Worm (Caenorhabditis elegans) whole organism, midembryonic: Measurements from ENCODE around the gene F48G7.10.

Source experiments
- T22C8.4 ChIP-seq: fragments of 200-800 bp; sonication (Bioruptor generic); IDR thresholded peaks from 2 replicates; pipeline ENCODE4 v1.3.6; 2022; ENCODE audit warnings: missing genetic modification characterization, missing compliant biosample characterization
- cog-1 ChIP-seq: sonication (generic microtip); optimal IDR thresholded peaks from 2 replicates; lab custom pipeline; 2016; ENCODE audit warnings: missing genetic modification characterization, missing compliant biosample characterization
- flt-1 ChIP-seq: fragments of 200-800 bp; sonication (Bioruptor generic); IDR thresholded peaks from 2 replicates; pipeline ENCODE4 v1.3.6; 2022; ENCODE audit warnings: missing genetic modification characterization, missing compliant biosample characterization
- klf-2 ChIP-seq: fragments of 200-800 bp; sonication (Bioruptor generic); conservative IDR thresholded peaks from 2 replicates; pipeline ENCODE4 v1.3.6; 2022; ENCODE audit warnings: missing genetic modification reagents, missing genetic modification characterization, missing compliant biosample characterization
- med-1 ChIP-seq: sonication (generic microtip); optimal IDR thresholded peaks from 2 replicates; lab custom pipeline; 2017; ENCODE audit warnings: missing genetic modification characterization, mild to moderate bottlenecking, missing compliant biosample characterization, antibody characterized with exemption, missing genetic modification reagents; ENCODE audit not compliant: insufficient read depth
- ref-1 ChIP-seq: fragments of 200-800 bp; sonication (Bioruptor generic); conservative IDR thresholded peaks from 2 replicates; pipeline ENCODE4 v1.3.6; 2022; ENCODE audit warnings: missing genetic modification reagents, missing genetic modification characterization, missing compliant biosample characterization
- tab-1 ChIP-seq: fragments of 200-800 bp; sonication (Bioruptor generic); IDR thresholded peaks from 2 replicates; pipeline ENCODE4 v1.3.6; 2022; ENCODE audit warnings: missing genetic modification characterization, missing compliant biosample characterization
- ztf-23 ChIP-seq: fragments of 200-800 bp; sonication (Bioruptor generic); IDR thresholded peaks from 2 replicates; pipeline ENCODE4 v1.3.6; 2022; ENCODE audit warnings: missing genetic modification reagents, missing genetic modification characterization, missing compliant biosample characterization
- ztf-29 ChIP-seq: fragments of 200-800 bp; sonication (Bioruptor generic); IDR thresholded peaks from 2 replicates; pipeline ENCODE4 v1.3.6; 2022; ENCODE audit warnings: missing genetic modification reagents, missing genetic modification characterization, missing compliant biosample characterization

F48G7.10 gene

ce11 chrV:620987-621386 is 13.8 kb downstream of the F48G7.10 start:
- TF ChIP-seq ztf-23 (GFP tag; lab: Robert Waterston, UW) (no peak), klf-2 (no peak), cog-1 (tag; lab: Kevin White, UChicago) (no peak), ref-1 (no peak), T22C8.4 (GFP tag; lab: Robert Waterston, UW) (no peak), ztf-29 (no peak)

- TF ChIP-seq cog-1 (tag; lab: Kevin White, UChicago), result peak; percentile 24
- TF ChIP-seq ref-1, result no peak
These were observed 15.7 kb downstream of the F48G7.10 start, which contains the start of gene F48G7.4 for ce11 chrV:619054-619453. TSS of gene F48G7.4 (plus strand) at chrV:619453.

- TF ChIP-seq flt-1 (no peak), med-1 (GFP tag; lab: Kevin White, UChicago) (no peak), ref-1 (no peak), klf-2 (no peak), tab-1 (GFP tag; lab: Robert Waterston, UW) (no peak), ztf-23 (GFP tag; lab: Robert Waterston, UW) (no peak), cog-1 (tag; lab: Kevin White, UChicago) (no peak), ztf-29 (no peak), T22C8.4 (GFP tag; lab: Robert Waterston, UW) (no peak)
These were observed 16.8 kb downstream of the F48G7.10 start for ce11 chrV:617917-618316.

ce11 chrV:615275-615674 is 19.5 kb downstream of the F48G7.10 start, which contains the start of gene F48G7.13:
TSS of gene F48G7.13 (plus strand) at chrV:615575.
- TF ChIP-seq med-1 (GFP tag; lab: Kevin White, UChicago), result no peak
- TF ChIP-seq ztf-23 (GFP tag; lab: Robert Waterston, UW), result no peak
- TF ChIP-seq tab-1 (GFP tag; lab: Robert Waterston, UW), result no peak
- TF ChIP-seq T22C8.4 (GFP tag; lab: Robert Waterston, UW), result no peak
- TF ChIP-seq flt-1, result no peak
- no peak for TF ChIP-seq cog-1 (tag; lab: Kevin White, UChicago)
- TF ChIP-seq ref-1, result no peak
- TF ChIP-seq klf-2, result no peak
- TF ChIP-seq ztf-29, result no peak

ce11 chrV:610217-610616 is 24.5 kb downstream of the F48G7.10 start, which contains the start of gene nhr-90:
TSS of gene nhr-90 (plus strand) at chrV:610512.
- TF ChIP-seq klf-2 (no peak), tab-1 (GFP tag; lab: Robert Waterston, UW) (no peak), T22C8.4 (GFP tag; lab: Robert Waterston, UW) (no peak), ref-1 (no peak)

- TF ChIP-seq T22C8.4 (GFP tag; lab: Robert Waterston, UW), result no peak
- no peak for TF ChIP-seq cog-1 (tag; lab: Kevin White, UChicago)
- no peak for TF ChIP-seq klf-2
- TF ChIP-seq flt-1, result no peak
- TF ChIP-seq ref-1, result no peak
- no peak for TF ChIP-seq ztf-23 (GFP tag; lab: Robert Waterston, UW)
- no peak for TF ChIP-seq med-1 (GFP tag; lab: Kevin White, UChicago)
- TF ChIP-seq ztf-29, result no peak
- TF ChIP-seq tab-1 (GFP tag; lab: Robert Waterston, UW), result no peak
These were observed 25.1 kb downstream of the F48G7.10 start, which contains the start of gene srlf-36 for ce11 chrV:609671-610070. TSS of gene srlf-36 (minus strand) at chrV:609771.

- TF ChIP-seq klf-2 (no peak), T22C8.4 (GFP tag; lab: Robert Waterston, UW) (no peak), flt-1 (no peak), ref-1 (no peak), tab-1 (GFP tag; lab: Robert Waterston, UW) (no peak), ztf-29 (no peak), med-1 (GFP tag; lab: Kevin White, UChicago) (no peak), cog-1 (tag; lab: Kevin White, UChicago) (no peak), ztf-23 (GFP tag; lab: Robert Waterston, UW) (no peak)
These were observed 25.9 kb downstream of the F48G7.10 start, which contains the start of gene srw-109 for ce11 chrV:608844-609243. TSS of gene srw-109 (minus strand) at chrV:608944.

ce11 chrV:604105-604504 is 30.6 kb downstream of the F48G7.10 start, which contains the start of gene srlf-37:
TSS of gene srlf-37 (minus strand) at chrV:604205.
- TF ChIP-seq T22C8.4 (GFP tag; lab: Robert Waterston, UW), result no peak
- no peak for TF ChIP-seq flt-1
- TF ChIP-seq ztf-29, result no peak
- no peak for TF ChIP-seq klf-2
- TF ChIP-seq med-1 (GFP tag; lab: Kevin White, UChicago), result no peak
- TF ChIP-seq tab-1 (GFP tag; lab: Robert Waterston, UW), result no peak
- no peak for TF ChIP-seq ztf-23 (GFP tag; lab: Robert Waterston, UW)
- TF ChIP-seq ref-1, result no peak
- no peak for TF ChIP-seq cog-1 (tag; lab: Kevin White, UChicago)

ce11 chrV:600231-600630 is 34.5 kb downstream of the F48G7.10 start, which contains the start of gene nhr-251:
TSS of gene nhr-251 (plus strand) at chrV:600531.
- no peak for TF ChIP-seq ref-1
- TF ChIP-seq flt-1, result no peak
- TF ChIP-seq ztf-23 (GFP tag; lab: Robert Waterston, UW), result no peak
- TF ChIP-seq tab-1 (GFP tag; lab: Robert Waterston, UW), result no peak
- no peak for TF ChIP-seq ztf-29
- no peak for TF ChIP-seq med-1 (GFP tag; lab: Kevin White, UChicago)

- TF ChIP-seq ztf-23 (GFP tag; lab: Robert Waterston, UW), result no peak
- TF ChIP-seq tab-1 (GFP tag; lab: Robert Waterston, UW), result no peak
- TF ChIP-seq cog-1 (tag; lab: Kevin White, UChicago), result no peak
- no peak for TF ChIP-seq ztf-29
- no peak for TF ChIP-seq klf-2
- no peak for TF ChIP-seq flt-1
- TF ChIP-seq T22C8.4 (GFP tag; lab: Robert Waterston, UW), result no peak
- TF ChIP-seq med-1 (GFP tag; lab: Kevin White, UChicago), result no peak
- TF ChIP-seq ref-1, result no peak
These were observed 35.0 kb downstream of the F48G7.10 start for ce11 chrV:599783-600182.

- no peak for TF ChIP-seq cog-1 (tag; lab: Kevin White, UChicago)
- TF ChIP-seq tab-1 (GFP tag; lab: Robert Waterston, UW), result no peak
- TF ChIP-seq T22C8.4 (GFP tag; lab: Robert Waterston, UW), result no peak
- no peak for TF ChIP-seq med-1 (GFP tag; lab: Kevin White, UChicago)
- TF ChIP-seq flt-1, result no peak
- no peak for TF ChIP-seq ref-1
- TF ChIP-seq klf-2, result no peak
- no peak for TF ChIP-seq ztf-29
- no peak for TF ChIP-seq ztf-23 (GFP tag; lab: Robert Waterston, UW)
These were observed 36.1 kb downstream of the F48G7.10 start for ce11 chrV:598626-599025.
